Worm (Caenorhabditis elegans) whole organism, L2 larva: ENCODE results near the gene T01G5.7.

ENCODE experiments used
- C34F6.9 ChIP-seq: fragments of 150-350 bp; optimal IDR thresholded peaks from 2 replicates; lab custom pipeline; 2014; ENCODE audit warnings: missing biosample characterization, missing genetic modification characterization
- F13H6.1 ChIP-seq: sonication (generic microtip); optimal IDR thresholded peaks from 2 replicates; lab custom pipeline; 2016; ENCODE audit warnings: missing genetic modification characterization, missing compliant biosample characterization
- R02D3.7 ChIP-seq: fragments of 150-350 bp; optimal IDR thresholded peaks from 2 replicates; lab custom pipeline; 2014; ENCODE audit warnings: missing biosample characterization, missing genetic modification characterization
- Y55F3AM.14 ChIP-seq: fragments of 200-800 bp; sonication (Bioruptor generic); optimal IDR thresholded peaks from 2 replicates; lab custom pipeline; 2018; ENCODE audit warnings: mild to moderate bottlenecking, missing genetic modification characterization, missing compliant biosample characterization
- aly-2 ChIP-seq: fragments of 150-350 bp; optimal IDR thresholded peaks from 2 replicates; lab custom pipeline; 2014; ENCODE audit warnings: missing biosample characterization, missing genetic modification characterization
- blmp-1 ChIP-seq: sonication (generic microtip); optimal IDR thresholded peaks from 2 replicates; lab custom pipeline; 2017; ENCODE audit warnings: missing genetic modification characterization, mild to moderate bottlenecking, missing compliant biosample characterization, antibody characterized with exemption, moderate library complexity; ENCODE audit not compliant: insufficient read depth
- ceh-16 ChIP-seq: fragments of 150-350 bp; optimal IDR thresholded peaks from 2 replicates; lab custom pipeline; 2014; ENCODE audit warnings: missing biosample characterization, missing genetic modification characterization
- ceh-82 ChIP-seq: fragments of 150-350 bp; optimal IDR thresholded peaks from 2 replicates; lab custom pipeline; 2014; ENCODE audit warnings: missing biosample characterization, missing genetic modification characterization
- crh-2 ChIP-seq: sonication (generic microtip); optimal IDR thresholded peaks from 2 replicates; lab custom pipeline; 2017; ENCODE audit warnings: missing biosample characterization, missing genetic modification characterization
- dmd-4 ChIP-seq: sonication (generic microtip); optimal IDR thresholded peaks from 2 replicates; lab custom pipeline; 2017; ENCODE audit warnings: missing biosample characterization, missing genetic modification characterization
- egl-27 ChIP-seq: sonication (generic microtip); optimal IDR thresholded peaks from 3 replicates; lab custom pipeline; 2017; ENCODE audit warnings: missing biosample characterization, missing genetic modification reagents, missing genetic modification characterization
- elt-3 ChIP-seq: sonication (generic microtip); optimal IDR thresholded peaks from 2 replicates; lab custom pipeline; 2017; ENCODE audit warnings: missing biosample characterization, missing genetic modification characterization
- fos-1 ChIP-seq: fragments of 150-350 bp; optimal IDR thresholded peaks from 2 replicates; lab custom pipeline; 2014; ENCODE audit warnings: missing biosample characterization, missing genetic modification characterization
- gmeb-1 ChIP-seq: fragments of 150-350 bp; optimal IDR thresholded peaks from 2 replicates; lab custom pipeline; 2014; ENCODE audit warnings: missing biosample characterization, missing genetic modification characterization
- lin-11 ChIP-seq: fragments of 150-350 bp; sonication (generic microtip); optimal IDR thresholded peaks from 2 replicates; lab custom pipeline; 2014; ENCODE audit warnings: missing biosample characterization, missing genetic modification characterization, inconsistent platforms, mixed read lengths
- lin-13 ChIP-seq: fragments of 150-350 bp; optimal IDR thresholded peaks from 2 replicates; lab custom pipeline; 2014; ENCODE audit warnings: missing biosample characterization, missing genetic modification reagents, missing genetic modification characterization
- lin-39 ChIP-seq: fragments of 150-350 bp; optimal IDR thresholded peaks from 2 replicates; lab custom pipeline; 2014; ENCODE audit warnings: missing biosample characterization, missing genetic modification reagents, missing genetic modification characterization
- lsy-2 ChIP-seq, 2 experiments: fragments of 150-350 bp in 1 of 2; sonication (generic microtip) in 1 of 2; optimal IDR thresholded peaks; 2 replicates each; lab custom pipeline; 2014 to 2017; ENCODE audit warnings: missing biosample characterization in 2 of 2, missing genetic modification characterization in 2 of 2
- mab-5 ChIP-seq: fragments of 150-350 bp; optimal IDR thresholded peaks from 2 replicates; lab custom pipeline; 2014; ENCODE audit warnings: missing biosample characterization, missing genetic modification characterization
- mbf-1 ChIP-seq: sonication (generic microtip); optimal IDR thresholded peaks from 2 replicates; lab custom pipeline; 2017; ENCODE audit warnings: missing biosample characterization, missing genetic modification characterization
- mdl-1 ChIP-seq, 2 experiments: fragments of 150-350 bp in 1 of 2; sonication (generic microtip) in 1 of 2; optimal IDR thresholded peaks; 2 replicates each; lab custom pipeline; 2017; ENCODE audit warnings: missing biosample characterization in 2 of 2, missing genetic modification characterization in 2 of 2
- nhr-11 ChIP-seq: fragments of 150-350 bp; optimal IDR thresholded peaks from 2 replicates; lab custom pipeline; 2014; ENCODE audit warnings: missing biosample characterization, missing genetic modification characterization
- nhr-12 ChIP-seq: fragments of 150-350 bp; optimal IDR thresholded peaks from 2 replicates; lab custom pipeline; 2014; ENCODE audit warnings: missing biosample characterization, missing genetic modification characterization
- nhr-129 ChIP-seq: fragments of 150-350 bp; optimal IDR thresholded peaks from 2 replicates; lab custom pipeline; 2014; ENCODE audit warnings: missing biosample characterization, missing genetic modification characterization
- nhr-21 ChIP-seq: fragments of 150-350 bp; optimal IDR thresholded peaks from 2 replicates; lab custom pipeline; 2014; ENCODE audit warnings: missing biosample characterization, missing genetic modification characterization
- nhr-237 ChIP-seq: fragments of 150-350 bp; optimal IDR thresholded peaks from 2 replicates; lab custom pipeline; 2014; ENCODE audit warnings: missing biosample characterization, missing genetic modification characterization
- nhr-25 ChIP-seq: fragments of 150-350 bp; sonication (generic microtip); optimal IDR thresholded peaks from 3 replicates; lab custom pipeline; 2014; ENCODE audit warnings: missing biosample characterization, missing genetic modification characterization
- peb-1 ChIP-seq: fragments of 150-350 bp; optimal IDR thresholded peaks from 2 replicates; lab custom pipeline; 2014; ENCODE audit warnings: missing biosample characterization, missing genetic modification characterization
- sem-4 ChIP-seq: fragments of 150-350 bp; optimal IDR thresholded peaks from 2 replicates; lab custom pipeline; 2014; ENCODE audit warnings: missing biosample characterization, missing genetic modification reagents, missing genetic modification characterization
- skn-1 ChIP-seq: sonication (generic microtip); optimal IDR thresholded peaks from 2 replicates; lab custom pipeline; 2017; ENCODE audit warnings: missing biosample characterization, missing genetic modification characterization
- sma-3 ChIP-seq: sonication (generic microtip); optimal IDR thresholded peaks from 2 replicates; lab custom pipeline; 2016; ENCODE audit warnings: missing genetic modification reagents, missing genetic modification characterization, missing compliant biosample characterization
- sma-9 ChIP-seq, 2 experiments: fragments of 150-350 bp in 1 of 2; sonication (generic microtip) in 1 of 2; optimal IDR thresholded peaks; 2 replicates each; lab custom pipeline; 2014 to 2016; ENCODE audit warnings: missing genetic modification characterization in 2 of 2, mild to moderate bottlenecking in 1 of 2, missing biosample characterization in 1 of 2, missing compliant biosample characterization in 1 of 2, missing genetic modification reagents in 1 of 2, moderate library complexity in 1 of 2
- snpc-4 ChIP-seq: fragments of 150-350 bp; optimal IDR thresholded peaks from 2 replicates; lab custom pipeline; 2014; ENCODE audit warnings: missing biosample characterization, missing genetic modification characterization
- unc-39 ChIP-seq: fragments of 150-350 bp; optimal IDR thresholded peaks from 2 replicates; lab custom pipeline; 2014; ENCODE audit warnings: missing biosample characterization, missing genetic modification characterization
- unc-55 ChIP-seq: fragments of 150-350 bp; sonication (generic microtip); optimal IDR thresholded peaks from 3 replicates; lab custom pipeline; 2014; ENCODE audit warnings: missing biosample characterization, missing genetic modification reagents, missing genetic modification characterization
- unc-62 ChIP-seq: fragments of 150-350 bp; optimal IDR thresholded peaks from 2 replicates; lab custom pipeline; 2014; ENCODE audit warnings: missing biosample characterization, missing genetic modification reagents, missing genetic modification characterization
- zag-1 ChIP-seq: fragments of 150-350 bp; optimal IDR thresholded peaks from 2 replicates; lab custom pipeline; 2014; ENCODE audit warnings: missing biosample characterization, missing genetic modification characterization
- ztf-1 ChIP-seq: fragments of 200-800 bp; sonication (Bioruptor generic); conservative IDR thresholded peaks from 2 replicates; pipeline ENCODE4 v1.3.6; 2022; ENCODE audit warnings: missing genetic modification characterization, missing compliant biosample characterization
- ztf-11 ChIP-seq: sonication (generic microtip); optimal IDR thresholded peaks from 2 replicates; lab custom pipeline; 2017; ENCODE audit warnings: missing biosample characterization, missing genetic modification characterization
- ztf-4 ChIP-seq: fragments of 150-350 bp; optimal IDR thresholded peaks from 2 replicates; lab custom pipeline; 2014; ENCODE audit warnings: missing biosample characterization, missing genetic modification characterization

T01G5.7 gene

DNA sequence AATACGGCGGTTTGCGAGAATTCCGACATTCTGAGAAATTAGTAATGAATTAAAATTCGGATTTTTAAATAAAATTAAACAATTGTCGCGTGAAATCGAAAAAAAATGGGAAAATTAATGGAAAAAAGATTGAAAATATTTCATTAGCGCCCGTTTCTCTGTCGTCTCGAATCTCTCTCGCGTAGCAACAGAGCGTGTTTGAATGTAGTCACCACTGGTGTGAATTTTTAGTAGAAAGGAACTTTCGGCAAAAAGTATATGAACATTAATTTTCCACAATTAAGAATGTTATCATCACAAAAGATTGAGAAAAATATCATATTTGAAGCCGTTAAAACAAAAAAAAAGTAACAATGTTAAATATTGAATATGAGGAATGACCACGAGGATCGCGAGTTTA, 25.0 kb downstream of the T01G5.7 start, which contains the start of gene aipl-1:
aipl-1 (minus strand) TSS at position 30 of the 400 bp plus-strand sequence.
- TF ChIP-seq mbf-1 (tag; lab: Kevin White, UChicago) (no peak), F13H6.1 (peak; percentile 56), ceh-82 (tag; lab: Kevin White, UChicago) (peak; percentile 52), aly-2 (tag; lab: Kevin White, UChicago) (no peak), skn-1 (tag; lab: Kevin White, UChicago) (no peak), nhr-129 (tag; lab: Kevin White, UChicago) (peak; percentile 86), sma-9 (GFP tag; optimal IDR thresholded peaks at IDR 0.05; lab: Kevin White, UChicago) (peak; percentile 79), sma-9 (tag; optimal IDR thresholded peaks at IDR 0.05; lab: Kevin White, UChicago) (no peak), unc-62 (GFP tag; lab: Kevin White, UChicago) (no peak), nhr-237 (tag; lab: Kevin White, UChicago) (no peak), snpc-4 (tag; lab: Kevin White, UChicago) (peak; percentile 68), ceh-16 (no peak), lsy-2 (tag; optimal IDR thresholded peaks at IDR 0.05; lab: Kevin White, UChicago) (peak in 1 of 2 experiments; percentile 87), blmp-1 (tag; lab: Kevin White, UChicago) (peak; percentile 72), zag-1 (tag; lab: Kevin White, UChicago) (peak; percentile 59), mab-5 (tag; lab: Kevin White, UChicago) (no peak), nhr-21 (tag; lab: Kevin White, UChicago) (peak; percentile 60), fos-1 (tag; lab: Kevin White, UChicago) (peak; percentile 72), crh-2 (tag; lab: Kevin White, UChicago) (peak; percentile 79), unc-55 (GFP tag; lab: Kevin White, UChicago) (peak; percentile 97), nhr-25 (tag; lab: Kevin White, UChicago) (no peak), C34F6.9 (tag; lab: Kevin White, UChicago) (peak; percentile 90), elt-3 (no peak), Y55F3AM.14 (no peak), sma-3 (GFP tag; lab: Kevin White, UChicago) (peak; percentile 63), egl-27 (tag; lab: Kevin White, UChicago) (peak; percentile 21), lin-13 (GFP tag; lab: Kevin White, UChicago) (peak; percentile 83), ztf-4 (tag; lab: Kevin White, UChicago) (peak; percentile 16), sem-4 (tag; lab: Kevin White, UChicago) (peak; percentile 3), gmeb-1 (tag; lab: Kevin White, UChicago) (peak; percentile 87), dmd-4 (no peak), ztf-11 (tag; lab: Kevin White, UChicago) (no peak)

DNA sequence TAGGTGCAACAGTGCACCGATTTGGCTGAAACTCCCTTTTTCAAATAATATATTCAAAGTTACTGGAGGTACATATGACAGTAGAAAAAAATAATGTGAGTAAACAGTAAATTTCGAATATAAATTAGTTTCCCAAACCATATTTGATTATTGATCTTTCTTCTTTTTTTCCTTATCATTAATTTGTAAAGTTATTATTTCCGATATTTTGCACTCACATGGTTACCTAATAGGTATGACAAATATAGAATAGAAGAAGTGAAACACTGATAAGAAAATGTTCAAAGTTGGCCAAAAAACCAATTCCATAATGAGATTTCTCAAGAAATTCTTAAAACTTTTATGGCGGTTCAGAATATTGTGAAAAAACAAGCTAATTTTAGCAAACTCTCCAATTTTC, 28.1 kb downstream of the T01G5.7 start:
- TF ChIP-seq nhr-21 (tag; lab: Kevin White, UChicago) (no peak), unc-62 (GFP tag; lab: Kevin White, UChicago) (no peak), fos-1 (tag; lab: Kevin White, UChicago) (peak; percentile 42), unc-55 (GFP tag; lab: Kevin White, UChicago) (no peak)
- TF ChIP-seq, all 48 proteins: peak for 1

ce11 chrV:15140247-15140646, 28.5 kb downstream of the T01G5.7 start, which contains the start of gene K08F9.3:
K08F9.3 (plus strand) TSS chrV:15140547.
- no peak for TF ChIP-seq unc-62 (GFP tag; lab: Kevin White, UChicago)
- no peak for TF ChIP-seq peb-1
- TF ChIP-seq nhr-12 (tag; lab: Kevin White, UChicago), result no peak
- no peak for TF ChIP-seq nhr-11

DNA sequence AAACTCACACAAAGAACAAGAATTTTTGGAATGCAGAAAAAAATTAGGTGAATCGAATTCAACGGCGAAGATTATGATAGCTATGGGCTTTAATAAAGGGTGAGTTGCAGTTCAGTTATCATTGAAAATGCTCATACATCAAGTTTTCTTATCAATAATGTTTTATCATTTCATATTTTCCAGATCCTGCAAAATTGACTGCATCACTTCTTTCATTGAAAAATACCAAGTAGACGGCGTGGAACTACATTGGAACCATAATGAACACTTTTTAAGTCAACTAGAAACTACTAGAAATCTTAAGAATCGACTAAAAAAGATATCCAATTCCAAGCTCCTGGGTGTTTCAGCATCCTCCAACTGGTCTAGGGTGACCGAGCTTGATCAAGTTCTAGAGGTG, 31.5 kb downstream of the T01G5.7 start, which contains the start of gene K08F9.1:
K08F9.1 (minus strand) TSS at position 101 of the 400 bp plus-strand sequence.
- TF ChIP-seq unc-39 (tag; lab: Kevin White, UChicago) (no peak), crh-2 (tag; lab: Kevin White, UChicago) (no peak), mdl-1 (tag; optimal IDR thresholded peaks at IDR 0.05; lab: Kevin White, UChicago) (no peak), skn-1 (tag; lab: Kevin White, UChicago) (no peak), R02D3.7 (tag; lab: Kevin White, UChicago) (no peak), nhr-237 (tag; lab: Kevin White, UChicago) (no peak), sma-9 (GFP tag; optimal IDR thresholded peaks at IDR 0.05; lab: Kevin White, UChicago) (no peak), sma-9 (tag; optimal IDR thresholded peaks at IDR 0.05; lab: Kevin White, UChicago) (no peak), nhr-11 (no peak), nhr-25 (tag; lab: Kevin White, UChicago) (no peak), C34F6.9 (tag; lab: Kevin White, UChicago) (no peak), ceh-16 (no peak), lin-39 (tag; lab: Kevin White, UChicago) (no peak), aly-2 (tag; lab: Kevin White, UChicago) (no peak), lin-11 (tag; lab: Kevin White, UChicago) (no peak), mbf-1 (tag; lab: Kevin White, UChicago) (no peak), peb-1 (no peak), sem-4 (tag; lab: Kevin White, UChicago) (no peak), ztf-1 (GFP tag; lab: Robert Waterston, UW) (no peak), snpc-4 (tag; lab: Kevin White, UChicago) (no peak)
